Worm (Caenorhabditis elegans) whole organism, young adult: Measurements from ENCODE around the gene K02E7.11.

Experiments used
- B0035.1 ChIP-seq: sonication (generic microtip); optimal IDR thresholded peaks from 2 replicates; lab custom pipeline; 2016; ENCODE audit warnings: missing genetic modification characterization, mild to moderate bottlenecking, missing compliant biosample characterization, missing genotype, missing genetic modification reagents
- B0261.1 ChIP-seq: sonication (generic microtip); optimal IDR thresholded peaks from 2 replicates; lab custom pipeline; 2016; ENCODE audit warnings: mild to moderate bottlenecking, missing genetic modification characterization, moderate library complexity, missing compliant biosample characterization
- C06A6.2 ChIP-seq: fragments of 200-800 bp; sonication (Bioruptor generic); conservative IDR thresholded peaks from 2 replicates; pipeline ENCODE4 v1.3.6; 2022; ENCODE audit warnings: missing genetic modification characterization, missing compliant biosample characterization
- D2030.7 ChIP-seq: fragments of 200-800 bp; sonication (Bioruptor generic); IDR thresholded peaks from 2 replicates; pipeline ENCODE4 v1.3.6; 2022; ENCODE audit warnings: missing genetic modification reagents, missing genetic modification characterization, missing compliant biosample characterization
- F22D6.2 ChIP-seq: sonication (generic microtip); optimal IDR thresholded peaks from 2 replicates; lab custom pipeline; 2016; ENCODE audit warnings: mild to moderate bottlenecking, missing genetic modification characterization, missing compliant biosample characterization
- F33H1.4 ChIP-seq: fragments of 200-800 bp; sonication (Bioruptor generic); IDR thresholded peaks from 2 replicates; pipeline ENCODE4 v1.3.6; 2022; ENCODE audit warnings: missing genetic modification reagents, missing genetic modification characterization, missing compliant biosample characterization
- Y67H2A.10 ChIP-seq: fragments of 200-800 bp; sonication (Bioruptor generic); conservative IDR thresholded peaks from 2 replicates; pipeline ENCODE4 v1.3.6; 2022; ENCODE audit warnings: missing genetic modification reagents, missing genetic modification characterization, missing compliant biosample characterization
- attf-6 ChIP-seq: fragments of 200-800 bp; sonication (Bioruptor generic); IDR thresholded peaks from 2 replicates; pipeline ENCODE4 v1.3.6; 2022; ENCODE audit warnings: missing genetic modification reagents, missing genetic modification characterization, missing compliant biosample characterization
- bed-1 ChIP-seq: fragments of 200-800 bp; sonication (Bioruptor generic); IDR thresholded peaks from 2 replicates; pipeline ENCODE4 v1.3.6; 2022; ENCODE audit warnings: missing genetic modification reagents, missing genetic modification characterization, missing compliant biosample characterization
- egl-44 ChIP-seq: fragments of 200-800 bp; sonication (Bioruptor generic); IDR thresholded peaks from 2 replicates; pipeline ENCODE4 v1.3.6; 2022; ENCODE audit warnings: missing genetic modification reagents, missing genetic modification characterization, missing compliant biosample characterization
- ets-4 ChIP-seq: fragments of 200-800 bp; sonication (Bioruptor generic); optimal IDR thresholded peaks from 2 replicates; lab custom pipeline; 2018; ENCODE audit warnings: mild to moderate bottlenecking, missing genetic modification characterization, missing compliant biosample characterization
- hlh-26 ChIP-seq: fragments of 200-800 bp; sonication (Bioruptor generic); conservative IDR thresholded peaks from 2 replicates; pipeline ENCODE4 v1.3.6; 2022; ENCODE audit warnings: missing genetic modification reagents, missing genetic modification characterization, missing compliant biosample characterization
- hmg-1.2 ChIP-seq: fragments of 200-800 bp; sonication (Bioruptor generic); IDR thresholded peaks from 2 replicates; pipeline ENCODE4 v1.3.6; 2022; ENCODE audit warnings: missing genetic modification reagents, missing genetic modification characterization, missing compliant biosample characterization
- hmg-20 ChIP-seq: fragments of 200-800 bp; sonication (Bioruptor generic); IDR thresholded peaks from 2 replicates; pipeline ENCODE4 v1.3.6; 2022; ENCODE audit warnings: missing genetic modification reagents, missing genetic modification characterization, missing compliant biosample characterization
- lag-1 ChIP-seq: fragments of 200-800 bp; sonication (Bioruptor generic); IDR thresholded peaks from 2 replicates; pipeline ENCODE4 v1.3.6; 2022; ENCODE audit warnings: missing genetic modification reagents, missing genetic modification characterization, missing compliant biosample characterization
- lin-26 ChIP-seq: fragments of 200-800 bp; sonication (Bioruptor generic); IDR thresholded peaks from 2 replicates; pipeline ENCODE4 v1.3.6; 2022; ENCODE audit warnings: missing genetic modification reagents, missing genetic modification characterization, missing compliant biosample characterization
- lsl-1 ChIP-seq: fragments of 200-800 bp; sonication (Bioruptor generic); optimal IDR thresholded peaks from 2 replicates; lab custom pipeline; 2018; ENCODE audit warnings: mild to moderate bottlenecking, missing genetic modification characterization, moderate library complexity, missing compliant biosample characterization
- lsy-27 ChIP-seq: sonication (generic microtip); optimal IDR thresholded peaks from 2 replicates; lab custom pipeline; 2017; ENCODE audit warnings: missing genetic modification characterization, mild to moderate bottlenecking, missing compliant biosample characterization, antibody characterized with exemption, missing genotype, borderline replicate concordance; ENCODE audit not compliant: insufficient read depth
- nhr-80 ChIP-seq: sonication (generic microtip); optimal IDR thresholded peaks from 2 replicates; lab custom pipeline; 2016; ENCODE audit warnings: missing genetic modification characterization, missing compliant biosample characterization
- snpc-3.4 ChIP-seq: sonication (generic microtip); optimal IDR thresholded peaks from 2 replicates; lab custom pipeline; 2017; ENCODE audit warnings: missing genetic modification characterization, mild to moderate bottlenecking, missing compliant biosample characterization, antibody characterized with exemption, moderate library complexity, missing genotype, missing genetic modification reagents
- snpc-4 ChIP-seq, 5 experiments: fragments of 150-350 bp in 1 of 5; sonication (generic microtip) in 4 of 5; optimal IDR thresholded peaks; 2 replicates each; lab custom pipeline; 2014 to 2018; ENCODE audit warnings: missing genetic modification characterization in 5 of 5, missing biosample characterization in 3 of 5, antibody characterized with exemption in 2 of 5, mild to moderate bottlenecking in 2 of 5, missing compliant biosample characterization in 2 of 5, missing genotype in 2 of 5, moderate library complexity in 2 of 5, missing genetic modification reagents in 1 of 5
- sptf-2 ChIP-seq: fragments of 200-800 bp; sonication (Bioruptor generic); optimal IDR thresholded peaks from 2 replicates; lab custom pipeline; 2018; ENCODE audit warnings: mild to moderate bottlenecking, missing genetic modification characterization, missing compliant biosample characterization
- tlf-1 ChIP-seq: fragments of 200-800 bp; sonication (Bioruptor generic); optimal IDR thresholded peaks from 2 replicates; lab custom pipeline; 2018; ENCODE audit warnings: mild to moderate bottlenecking, missing genetic modification characterization, missing compliant biosample characterization
- ztf-25 ChIP-seq: fragments of 200-800 bp; sonication (Bioruptor generic); IDR thresholded peaks from 2 replicates; pipeline ENCODE4 v1.3.6; 2022; ENCODE audit warnings: missing genetic modification reagents, missing genetic modification characterization, missing compliant biosample characterization

The K02E7.11 gene

ce11 chrII:1034457-1034856 lies 40.9 kb downstream of the K02E7.11 start:
- TF ChIP-seq attf-6 (GFP tag; lab: Robert Waterston, UW), result 0 out of 2 replicates have a peak, but pooled peaks have one; percentile 20
- TF ChIP-seq lin-26, result 0 out of 2 replicates have a peak, but pooled peaks have one; percentile 23
- TF ChIP-seq F33H1.4 (GFP tag; lab: Robert Waterston, UW), result peak; percentile 44

- TF ChIP-seq egl-44 (GFP tag; lab: Robert Waterston, UW) (no peak), hlh-26 (GFP tag; lab: Robert Waterston, UW) (no peak), lsy-27 (tag; lab: Kevin White, UChicago) (no peak), Y67H2A.10 (GFP tag; lab: Robert Waterston, UW) (no peak), snpc-4 (GFP tag; optimal IDR thresholded peaks at IDR 0.05; lab: Kevin White, UChicago) (no peak), snpc-4 (tag; optimal IDR thresholded peaks at IDR 0.05; lab: Kevin White, UChicago) (no peak), D2030.7 (GFP tag; lab: Robert Waterston, UW) (no peak), nhr-80 (tag; lab: Kevin White, UChicago) (peak; percentile 58)
Measured at ce11 chrII:1028602-1029001, 46.7 kb downstream of the K02E7.11 start, which contains the start of gene math-34. Gene math-34 (plus strand): TSS chrII:1028972.

DNA sequence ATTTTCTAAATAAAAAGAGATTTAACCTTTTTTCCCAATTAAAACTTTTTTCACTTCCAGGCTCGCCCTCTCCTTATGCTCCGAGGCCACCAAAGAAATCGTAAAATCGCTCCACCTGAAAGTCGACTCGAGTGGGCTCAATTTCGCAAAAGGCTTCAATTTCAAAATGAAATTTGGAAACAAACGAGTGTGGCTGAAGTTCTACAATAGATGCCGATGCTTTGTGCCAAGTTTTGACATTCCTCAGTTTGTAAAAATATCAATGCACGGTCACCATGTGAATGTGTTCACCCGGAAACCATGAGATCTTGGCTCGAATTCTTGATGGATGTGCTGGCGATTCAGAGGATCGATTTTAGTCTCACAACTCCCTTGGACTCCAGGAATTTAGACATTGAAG lies 48.7 kb downstream of the K02E7.11 start, which contains the start of gene M01D1.12:
M01D1.12 (plus strand) TSS at position 301 of the 400 bp plus-strand sequence.
- TF ChIP-seq ztf-25 (GFP tag; lab: Robert Waterston, UW) (no peak), sptf-2 (no peak), hmg-1.2 (GFP tag; lab: Robert Waterston, UW) (no peak), snpc-4 (GFP tag; optimal IDR thresholded peaks at IDR 0.05; lab: Kevin White, UChicago) (no peak), snpc-4 (tag; optimal IDR thresholded peaks at IDR 0.05; lab: Kevin White, UChicago) (no peak), snpc-3.4 (no peak), lsl-1 (GFP tag; lab: Kevin White, UChicago) (no peak), bed-1 (GFP tag; lab: Robert Waterston, UW) (no peak), B0261.1 (no peak), C06A6.2 (GFP tag; lab: Robert Waterston, UW) (no peak), tlf-1 (no peak), hmg-20 (GFP tag; lab: Robert Waterston, UW) (no peak), ets-4 (GFP tag; lab: Kevin White, UChicago) (no peak), lag-1 (GFP tag; lab: Robert Waterston, UW) (no peak), B0035.1 (tag; lab: Kevin White, UChicago) (no peak), F22D6.2 (tag; lab: Kevin White, UChicago) (no peak)
